Fruit fly (Drosophila melanogaster) whole organism, prepupa: ENCODE results near the gene bor.
A peak's percentile ranks its signal among the peaks of the same experiment; 100 is the strongest.

Experiments
- CG11294 ChIP-seq: fragments of 200-800 bp; sonication (Bioruptor generic); IDR thresholded peaks from 2 replicates; pipeline ENCODE4 v1.3.6; 2022; ENCODE audit warnings: missing biosample characterization, missing genetic modification characterization
- CG11902 ChIP-seq: fragments of 200-800 bp; sonication (Bioruptor generic); optimal IDR thresholded peaks from 3 replicates; lab custom pipeline; 2016; ENCODE audit warnings: missing biosample characterization, missing genetic modification characterization
- CG3919 ChIP-seq: fragments of 200-800 bp; sonication (Bioruptor generic); optimal IDR thresholded peaks from 3 replicates; lab custom pipeline; 2016; ENCODE audit warnings: missing biosample characterization, missing genetic modification characterization
- CG7368 ChIP-seq: fragments of 200-800 bp; sonication (Bioruptor generic); optimal IDR thresholded peaks from 3 replicates; lab custom pipeline; 2016; ENCODE audit warnings: missing biosample characterization, missing genetic modification characterization
- CG8319 ChIP-seq: fragments of 200-800 bp; sonication (Bioruptor generic); optimal IDR thresholded peaks from 3 replicates; lab custom pipeline; 2016; ENCODE audit warnings: missing biosample characterization, missing genetic modification characterization
- Ets21C ChIP-seq: fragments of 200-800 bp; sonication (Bioruptor generic); optimal IDR thresholded peaks from 3 replicates; lab custom pipeline; 2016; ENCODE audit warnings: missing biosample characterization, missing genetic modification characterization
- Gug ChIP-seq: fragments of 200-800 bp; sonication (Bioruptor generic); IDR thresholded peaks from 2 replicates; pipeline ENCODE4 v1.3.6; 2022; ENCODE audit warnings: missing biosample characterization, missing genetic modification characterization
- Hr39 ChIP-seq: fragments of 200-800 bp; sonication (Bioruptor generic); optimal IDR thresholded peaks from 2 replicates; lab custom pipeline; 2016; ENCODE audit warnings: missing biosample characterization, missing genetic modification characterization
- cyc ChIP-seq: fragments of 200-800 bp; sonication (Bioruptor generic); optimal IDR thresholded peaks from 3 replicates; lab custom pipeline; 2016; ENCODE audit warnings: missing biosample characterization, missing genetic modification characterization

DNA sequence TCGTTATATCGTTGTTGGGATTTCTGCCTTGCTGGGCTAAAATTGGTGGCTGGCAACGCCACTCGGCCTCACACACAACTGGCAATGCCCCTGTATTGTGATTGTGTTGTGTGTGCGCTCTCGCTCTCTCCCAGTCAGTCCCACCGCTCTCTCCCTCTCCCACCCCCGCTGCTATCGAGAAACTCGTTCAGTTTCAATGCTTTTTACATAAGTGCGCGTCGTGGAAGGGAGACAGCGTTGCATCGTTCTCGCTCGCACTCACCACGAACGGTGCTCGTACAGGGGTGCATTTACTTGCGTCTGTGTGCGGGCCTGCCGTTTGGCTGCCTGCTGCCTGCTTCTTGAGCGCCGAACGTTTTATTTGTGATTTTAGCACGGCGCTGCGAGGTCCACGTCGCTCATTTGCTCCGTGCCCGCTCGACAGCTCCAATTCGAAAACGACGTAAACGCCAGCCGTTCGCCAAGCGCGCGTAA is 21.4 kb downstream of the bor start:
- peak; percentile 64 for TF ChIP-seq CG7368 (GFP tag; lab: Kevin White, UChicago)
- TF ChIP-seq CG11294 (GFP tag; lab: Robert Waterston, UW), result no peak
- no peak for TF ChIP-seq Hr39 (GFP tag; lab: Kevin White, UChicago)
- TF ChIP-seq cyc (GFP tag; lab: Kevin White, UChicago), result no peak
- no peak for TF ChIP-seq Ets21C (GFP tag; lab: Kevin White, UChicago)
- TF ChIP-seq CG11902 (GFP tag; lab: Kevin White, UChicago), result no peak
- TF ChIP-seq Gug, result no peak
- no peak for TF ChIP-seq CG8319
- peak; percentile 73 for TF ChIP-seq CG3919 (GFP tag; lab: Kevin White, UChicago)
